Fruit fly (Drosophila melanogaster) whole organism, embryonic: Measurements from ENCODE around the gene Bx.
A peak's percentile ranks its signal among the peaks of the same experiment; 100 is the strongest.

Experiments
- Antp ChIP-seq: fragments of 200-800 bp; sonication (Bioruptor generic); optimal IDR thresholded peaks from 3 replicates; lab custom pipeline; 2016; ENCODE audit warnings: missing biosample characterization, missing genetic modification characterization
- Blimp-1 ChIP-seq: fragments of 200-800 bp; sonication (Bioruptor generic); optimal IDR thresholded peaks from 3 replicates; lab custom pipeline; 2018; ENCODE audit warnings: missing biosample characterization, missing genetic modification characterization, mild to moderate bottlenecking, moderate library complexity, missing genetic modification reagents
- C15 ChIP-seq: fragments of 200-800 bp; sonication (Bioruptor generic); IDR thresholded peaks from 3 replicates; pipeline ENCODE4 v1.3.6; 2022; ENCODE audit warnings: missing biosample characterization, missing genetic modification characterization
- CG11093 ChIP-seq: fragments of 200-800 bp; sonication (Bioruptor generic); IDR thresholded peaks from 3 replicates; pipeline ENCODE4 v1.3.6; 2022; ENCODE audit warnings: missing biosample characterization, missing genetic modification characterization
- CG11398 ChIP-seq: fragments of 200-800 bp; sonication (Bioruptor generic); optimal IDR thresholded peaks from 2 replicates; lab custom pipeline; 2016; ENCODE audit warnings: missing biosample characterization, missing genetic modification characterization
- CG11695 ChIP-seq: fragments of 200-800 bp; sonication (Bioruptor generic); IDR thresholded peaks from 3 replicates; pipeline ENCODE4 v1.3.6; 2022; ENCODE audit warnings: missing biosample characterization, missing genetic modification characterization
- CG13775 ChIP-seq: fragments of 200-800 bp; sonication (Bioruptor generic); optimal IDR thresholded peaks from 3 replicates; lab custom pipeline; 2017; ENCODE audit warnings: missing biosample characterization, mild to moderate bottlenecking, missing genetic modification characterization
- CG14667 ChIP-seq: fragments of 200-800 bp; sonication (Bioruptor generic); IDR thresholded peaks from 2 replicates; pipeline ENCODE4 v1.3.6; 2022; ENCODE audit warnings: missing biosample characterization, missing genetic modification characterization
- CG14860 ChIP-seq: fragments of 200-800 bp; sonication (Bioruptor generic); IDR thresholded peaks from 3 replicates; pipeline ENCODE4 v1.3.6; 2022; ENCODE audit warnings: missing biosample characterization, missing genetic modification characterization; ENCODE audit not compliant: partially characterized antibody
- CG15011 ChIP-seq: fragments of 200-800 bp; sonication (Bioruptor generic); optimal IDR thresholded peaks from 3 replicates; lab custom pipeline; 2018; ENCODE audit warnings: missing biosample characterization, mild to moderate bottlenecking, missing genetic modification characterization
- CG1529 ChIP-seq: fragments of 200-800 bp; sonication (Bioruptor generic); optimal IDR thresholded peaks from 3 replicates; lab custom pipeline; 2018; ENCODE audit warnings: missing biosample characterization, missing genetic modification characterization
- CG16779 ChIP-seq: fragments of 200-800 bp; sonication (Bioruptor generic); IDR thresholded peaks from 2 replicates; pipeline ENCODE4 v1.3.6; 2022; ENCODE audit warnings: missing biosample characterization, missing genetic modification characterization
- CG2678 ChIP-seq: fragments of 200-800 bp; sonication (Bioruptor generic); optimal IDR thresholded peaks from 3 replicates; lab custom pipeline; 2019; ENCODE audit warnings: missing biosample characterization, mild to moderate bottlenecking, missing genetic modification characterization, moderate library complexity
- CG3065 ChIP-seq: fragments of 200-800 bp; sonication (Bioruptor generic); optimal IDR thresholded peaks from 2 replicates; lab custom pipeline; 2016; ENCODE audit warnings: missing biosample characterization, missing genetic modification characterization
- CG32532 ChIP-seq: fragments of 200-800 bp; sonication (Bioruptor generic); IDR thresholded peaks from 2 replicates; pipeline ENCODE4 v1.3.6; 2022; ENCODE audit warnings: missing biosample characterization, missing genetic modification characterization
- CG33557 ChIP-seq: fragments of 200-800 bp; sonication (Bioruptor generic); optimal IDR thresholded peaks from 2 replicates; lab custom pipeline; 2019; ENCODE audit warnings: missing biosample characterization, mild to moderate bottlenecking, missing genetic modification characterization, moderate library complexity
- CG43689 ChIP-seq: fragments of 200-800 bp; sonication (Bioruptor generic); IDR thresholded peaks from 2 replicates; pipeline ENCODE4 v1.3.6; 2022; ENCODE audit warnings: missing biosample characterization, missing genetic modification characterization
- CG4424 ChIP-seq: fragments of 200-800 bp; sonication (Bioruptor generic); optimal IDR thresholded peaks from 3 replicates; lab custom pipeline; 2016; ENCODE audit warnings: missing biosample characterization, missing genetic modification characterization
- CG6654 ChIP-seq: fragments of 200-800 bp; sonication (Bioruptor generic); optimal IDR thresholded peaks from 2 replicates; lab custom pipeline; 2017; ENCODE audit warnings: missing biosample characterization, mild to moderate bottlenecking, missing genetic modification characterization
- CG7987 ChIP-seq: fragments of 200-800 bp; sonication (Bioruptor generic); optimal IDR thresholded peaks from 2 replicates; lab custom pipeline; 2018; ENCODE audit warnings: missing biosample characterization, mild to moderate bottlenecking, missing genetic modification characterization, moderate library complexity
- CG8944 ChIP-seq: fragments of 200-800 bp; sonication (Bioruptor generic); optimal IDR thresholded peaks from 3 replicates; lab custom pipeline; 2016; ENCODE audit warnings: missing biosample characterization, missing genetic modification characterization
- Camta ChIP-seq: fragments of 200-800 bp; sonication (Bioruptor generic); optimal IDR thresholded peaks from 2 replicates; lab custom pipeline; 2016; ENCODE audit warnings: missing biosample characterization, missing genetic modification characterization
- D19B ChIP-seq: fragments of 200-800 bp; sonication (Bioruptor generic); optimal IDR thresholded peaks from 2 replicates; lab custom pipeline; 2017; ENCODE audit warnings: missing biosample characterization, mild to moderate bottlenecking, missing genetic modification characterization
- Dip3 ChIP-seq: fragments of 200-800 bp; sonication (Bioruptor generic); optimal IDR thresholded peaks from 3 replicates; lab custom pipeline; 2016; ENCODE audit warnings: missing biosample characterization, missing genetic modification characterization
- Dref ChIP-seq: fragments of 200-800 bp; sonication (Bioruptor generic); IDR thresholded peaks from 2 replicates; pipeline ENCODE4 v1.3.6; 2022; ENCODE audit warnings: missing biosample characterization, missing genetic modification characterization
- HLH4C ChIP-seq: fragments of 200-800 bp; sonication (Bioruptor generic); IDR thresholded peaks from 3 replicates; pipeline ENCODE4 v1.3.6; 2022; ENCODE audit warnings: missing biosample characterization, missing genetic modification characterization; ENCODE audit not compliant: partially characterized antibody
- HLHmδ ChIP-seq: fragments of 200-800 bp; sonication (Bioruptor generic); optimal IDR thresholded peaks from 2 replicates; lab custom pipeline; 2018; ENCODE audit warnings: missing biosample characterization, mild to moderate bottlenecking, missing genetic modification characterization, moderate library complexity
- Hmr ChIP-seq: fragments of 200-800 bp; sonication (Bioruptor generic); optimal IDR thresholded peaks from 3 replicates; lab custom pipeline; 2017; ENCODE audit warnings: mild to moderate bottlenecking, missing biosample characterization, missing genetic modification reagents, missing genetic modification characterization
- MBD-R2 ChIP-seq: fragments of 200-800 bp; sonication (Bioruptor generic); IDR thresholded peaks from 2 replicates; pipeline ENCODE4 v1.3.6; 2022; ENCODE audit warnings: missing biosample characterization, missing genetic modification characterization
- Neu2 ChIP-seq: fragments of 200-800 bp; sonication (Bioruptor generic); optimal IDR thresholded peaks from 3 replicates; lab custom pipeline; 2016; ENCODE audit warnings: missing biosample characterization, missing genetic modification characterization, borderline replicate concordance
- NfI ChIP-seq: fragments of 200-800 bp; sonication (Bioruptor generic); optimal IDR thresholded peaks from 3 replicates; lab custom pipeline; 2018; ENCODE audit warnings: missing biosample characterization, mild to moderate bottlenecking, missing genetic modification characterization, moderate library complexity
- Oli ChIP-seq: fragments of 200-800 bp; sonication (Bioruptor generic); optimal IDR thresholded peaks from 2 replicates; lab custom pipeline; 2018; ENCODE audit warnings: missing biosample characterization, mild to moderate bottlenecking, missing genetic modification characterization, moderate library complexity
- Rfx ChIP-seq: fragments of 200-800 bp; sonication (Bioruptor generic); IDR thresholded peaks from 2 replicates; pipeline ENCODE4 v1.3.6; 2022; ENCODE audit warnings: missing biosample characterization, missing genetic modification characterization
- Sox100B ChIP-seq: fragments of 200-800 bp; sonication (Bioruptor generic); optimal IDR thresholded peaks from 3 replicates; lab custom pipeline; 2018; ENCODE audit warnings: missing biosample characterization, mild to moderate bottlenecking, missing genetic modification characterization
- Xbp1 ChIP-seq: fragments of 200-800 bp; sonication (Bioruptor generic); optimal IDR thresholded peaks from 3 replicates; lab custom pipeline; 2016; ENCODE audit warnings: missing biosample characterization, mild to moderate bottlenecking, missing genetic modification characterization
- ato ChIP-seq: fragments of 200-800 bp; sonication (Bioruptor generic); IDR thresholded peaks from 2 replicates; pipeline ENCODE4 v1.3.6; 2022; ENCODE audit warnings: missing biosample characterization, missing genetic modification characterization; ENCODE audit not compliant: partially characterized antibody
- br ChIP-seq: fragments of >200 bp; optimal IDR thresholded peaks from 2 replicates; lab custom pipeline; 2017
- croc ChIP-seq: fragments of 200-800 bp; sonication (Bioruptor generic); conservative IDR thresholded peaks from 3 replicates; pipeline ENCODE4 v1.3.6; 2022; ENCODE audit warnings: missing biosample characterization, missing genetic modification characterization
- dimm ChIP-seq: fragments of 200-800 bp; sonication (Bioruptor generic); IDR thresholded peaks from 2 replicates; pipeline ENCODE4 v1.3.6; 2022; ENCODE audit warnings: missing biosample characterization, missing genetic modification characterization
- eve ChIP-seq, 2 experiments: fragments of >200 bp; optimal IDR thresholded peaks; 2 replicates each; lab custom pipeline; 2017; ENCODE audit warnings: missing biosample characterization in 2 of 2, missing genetic modification characterization in 2 of 2
- h ChIP-seq: fragments of >200 bp; optimal IDR thresholded peaks from 2 replicates; lab custom pipeline; 2017
- ham ChIP-seq: fragments of 200-800 bp; sonication (Bioruptor generic); IDR thresholded peaks from 2 replicates; pipeline ENCODE4 v1.3.6; 2022; ENCODE audit warnings: missing biosample characterization, missing genetic modification characterization
- hbn ChIP-seq: fragments of 200-800 bp; sonication (Bioruptor generic); IDR thresholded peaks from 2 replicates; pipeline ENCODE4 v1.3.6; 2022; ENCODE audit warnings: missing biosample characterization, missing genetic modification characterization; ENCODE audit not compliant: partially characterized antibody
- hkb ChIP-seq, 2 experiments: fragments of 200-800 bp in 1 of 2; fragments of >200 bp in 1 of 2; sonication (Bioruptor generic) in 1 of 2; IDR thresholded peaks in 1 of 2; optimal IDR thresholded peaks in 1 of 2; 2 replicates each; pipeline versions ENCODE4 v1.3.6 to Lab custom; 2017 to 2022; ENCODE audit warnings: missing biosample characterization in 1 of 2, missing genetic modification characterization in 1 of 2
- hth ChIP-seq: fragments of >200 bp; optimal IDR thresholded peaks from 2 replicates; lab custom pipeline; 2017; ENCODE audit warnings: inconsistent platforms
- maf-S ChIP-seq: fragments of 200-800 bp; sonication (Bioruptor generic); optimal IDR thresholded peaks from 2 replicates; lab custom pipeline; 2016; ENCODE audit warnings: missing biosample characterization, missing genetic modification characterization
- otp ChIP-seq: fragments of 200-800 bp; sonication (Bioruptor generic); IDR thresholded peaks from 3 replicates; pipeline ENCODE4, ENCODE4 v1.3.6; 2022; ENCODE audit warnings: missing biosample characterization, missing genetic modification characterization
- ssp ChIP-seq: fragments of 200-800 bp; sonication (Bioruptor generic); IDR thresholded peaks from 2 replicates; pipeline ENCODE4 v1.3.6; 2022; ENCODE audit warnings: missing biosample characterization, missing genetic modification characterization
- vnd ChIP-seq: fragments of 200-800 bp; sonication (Bioruptor generic); IDR thresholded peaks from 3 replicates; pipeline ENCODE4 v1.3.6; 2022; ENCODE audit warnings: missing biosample characterization, missing genetic modification characterization; ENCODE audit not compliant: partially characterized antibody
- wdn ChIP-seq: fragments of 200-800 bp; sonication (Bioruptor generic); IDR thresholded peaks from 2 replicates; pipeline ENCODE4 v1.3.6; 2022; ENCODE audit warnings: missing biosample characterization, missing genetic modification characterization
- wek ChIP-seq: fragments of 200-800 bp; sonication (Bioruptor generic); optimal IDR thresholded peaks from 3 replicates; lab custom pipeline; 2018; ENCODE audit warnings: missing biosample characterization, mild to moderate bottlenecking, missing genetic modification characterization, moderate library complexity
- wor ChIP-seq: fragments of 200-800 bp; sonication (Bioruptor generic); IDR thresholded peaks from 2 replicates; pipeline ENCODE4 v1.3.6; 2022; ENCODE audit warnings: missing biosample characterization, missing genetic modification characterization

Gene Bx

DNA sequence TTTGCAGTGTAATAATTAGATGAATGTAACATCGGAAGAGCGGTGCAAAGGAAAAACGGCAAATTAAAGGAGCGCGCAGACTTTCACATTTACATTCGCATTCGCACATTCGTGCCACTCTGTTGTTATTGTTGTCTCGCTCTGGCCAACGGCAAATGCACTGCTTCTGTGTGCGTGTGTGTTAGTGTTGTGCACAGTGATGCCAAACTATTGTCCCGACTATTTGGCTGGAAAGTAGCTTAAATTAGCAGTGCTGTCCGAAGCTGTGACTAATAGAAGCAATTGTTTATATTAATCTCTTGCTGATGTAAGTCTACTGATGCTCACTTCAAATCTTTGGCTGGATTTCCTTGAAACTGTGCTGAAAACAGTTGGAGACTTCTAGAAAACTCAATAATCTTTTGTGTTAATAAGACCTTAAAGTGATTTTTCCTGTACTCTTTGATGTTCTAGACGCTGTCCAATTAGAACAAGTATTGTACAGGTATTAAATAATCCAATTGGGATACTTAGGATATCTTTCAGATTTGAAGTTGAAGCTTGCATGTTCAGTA, 837 bp downstream of the Bx start (continued):
- no peak for TF ChIP-seq ham (GFP tag; lab: Robert Waterston, UW)
- no peak for TF ChIP-seq CG6654 (GFP tag; lab: Kevin White, UChicago)
- TF ChIP-seq CG14667 (GFP tag; lab: Robert Waterston, UW): no peak
- TF ChIP-seq hbn (GFP tag; lab: Robert Waterston, UW): no peak
- TF ChIP-seq CG7987 (GFP tag; lab: Kevin White, UChicago): no peak
- TF ChIP-seq CG16779 (GFP tag; lab: Robert Waterston, UW): no peak
- TF ChIP-seq Rfx (GFP tag; lab: Robert Waterston, UW): peak; percentile 53
- TF ChIP-seq CG4424 (GFP tag; lab: Kevin White, UChicago): no peak
- TF ChIP-seq Sox100B: no peak
- TF ChIP-seq CG1529 (GFP tag; lab: Kevin White, UChicago): no peak
- no peak for TF ChIP-seq br
- TF ChIP-seq CG32532 (GFP tag; lab: Robert Waterston, UW): peak; percentile 13; the same call in 1 of the 2 replicates
- TF ChIP-seq HLH4C (GFP tag; lab: Robert Waterston, UW): no peak
- TF ChIP-seq Neu2 (GFP tag; lab: Kevin White, UChicago): no peak
- TF ChIP-seq hth (lab: Kevin White, UChicago): no peak
- TF ChIP-seq CG14860: no peak
- TF ChIP-seq otp (GFP tag; lab: Robert Waterston, UW): no peak
- no peak for TF ChIP-seq Dip3 (GFP tag; lab: Kevin White, UChicago)
- peak; percentile 2 for TF ChIP-seq CG13775
- no peak for TF ChIP-seq Blimp-1
- no peak for TF ChIP-seq CG11398 (GFP tag; lab: Kevin White, UChicago)
- no peak for TF ChIP-seq CG11093 (GFP tag; lab: Robert Waterston, UW)
- TF ChIP-seq wek (GFP tag; lab: Kevin White, UChicago): no peak
- TF ChIP-seq CG33557 (GFP tag; lab: Kevin White, UChicago): no peak
- no peak for TF ChIP-seq croc
- no peak for TF ChIP-seq ssp (GFP tag; lab: Robert Waterston, UW)
- TF ChIP-seq wor: no peak
- TF ChIP-seq CG3065 (GFP tag; lab: Kevin White, UChicago): no peak
- TF ChIP-seq CG11695 (GFP tag; lab: Robert Waterston, UW): no peak
- TF ChIP-seq CG43689 (GFP tag; lab: Robert Waterston, UW): no peak
- no peak for TF ChIP-seq hkb (optimal IDR thresholded peaks at IDR 0.05; lab: Kevin White, UChicago)
- TF ChIP-seq hkb (GFP tag; IDR thresholded peaks at IDR 0.05; lab: Robert Waterston, UW): no peak
- no peak for TF ChIP-seq ato
- no peak for TF ChIP-seq Camta (GFP tag; lab: Kevin White, UChicago)
- no peak for TF ChIP-seq NfI
- no peak for TF ChIP-seq HLHmδ (GFP tag; lab: Kevin White, UChicago)
- no peak for TF ChIP-seq Dref (GFP tag; lab: Robert Waterston, UW)
- TF ChIP-seq MBD-R2 (GFP tag; lab: Robert Waterston, UW): peak; percentile 24; the same call in 1 of the 2 replicates
- no peak for TF ChIP-seq CG15011 (GFP tag; lab: Kevin White, UChicago)
- TF ChIP-seq Xbp1: peak; percentile 1
- TF ChIP-seq h (lab: Kevin White, UChicago): no peak
- TF ChIP-seq CG2678 (tag; lab: Kevin White, UChicago): peak; percentile 33
- no peak for TF ChIP-seq Antp (GFP tag; lab: Kevin White, UChicago)
- TF ChIP-seq C15 (GFP tag; lab: Robert Waterston, UW): no peak
- TF ChIP-seq vnd (GFP tag; lab: Robert Waterston, UW): no peak
- TF ChIP-seq dimm: no peak
- no peak for TF ChIP-seq wdn (GFP tag; lab: Robert Waterston, UW)
- TF ChIP-seq eve (GFP tag; optimal IDR thresholded peaks at IDR 0.05; lab: Kevin White, UChicago): no peak
- no peak for TF ChIP-seq Oli
- no peak for TF ChIP-seq CG8944 (GFP tag; lab: Kevin White, UChicago)
- peak; percentile 15 for TF ChIP-seq Hmr (GFP tag; lab: Kevin White, UChicago)
- TF ChIP-seq D19B: no peak
- no peak for TF ChIP-seq maf-S (GFP tag; lab: Kevin White, UChicago)
